Worm (Caenorhabditis elegans) whole organism, L2 larva: ENCODE measurements around the gene ZK1320.11.

ENCODE experiments used
- C34F6.9 ChIP-seq: fragments of 150-350 bp; optimal IDR thresholded peaks from 2 replicates; lab custom pipeline; 2014; ENCODE audit warnings: missing biosample characterization, missing genetic modification characterization
- F13H6.1 ChIP-seq: sonication (generic microtip); optimal IDR thresholded peaks from 2 replicates; lab custom pipeline; 2016; ENCODE audit warnings: missing genetic modification characterization, missing compliant biosample characterization
- Y55F3AM.14 ChIP-seq: fragments of 200-800 bp; sonication (Bioruptor generic); optimal IDR thresholded peaks from 2 replicates; lab custom pipeline; 2018; ENCODE audit warnings: mild to moderate bottlenecking, missing genetic modification characterization, missing compliant biosample characterization
- ZK546.5 ChIP-seq: sonication (generic microtip); optimal IDR thresholded peaks from 2 replicates; lab custom pipeline; 2017; ENCODE audit warnings: missing biosample characterization, missing genetic modification characterization
- aly-2 ChIP-seq: fragments of 150-350 bp; optimal IDR thresholded peaks from 2 replicates; lab custom pipeline; 2014; ENCODE audit warnings: missing biosample characterization, missing genetic modification characterization
- ama-1 ChIP-seq: fragments of 150-350 bp; optimal IDR thresholded peaks from 2 replicates; lab custom pipeline; 2018; ENCODE audit warnings: inconsistent platforms
- blmp-1 ChIP-seq: sonication (generic microtip); optimal IDR thresholded peaks from 2 replicates; lab custom pipeline; 2017; ENCODE audit warnings: missing genetic modification characterization, mild to moderate bottlenecking, missing compliant biosample characterization, antibody characterized with exemption, moderate library complexity; ENCODE audit not compliant: insufficient read depth
- ceh-16 ChIP-seq: fragments of 150-350 bp; optimal IDR thresholded peaks from 2 replicates; lab custom pipeline; 2014; ENCODE audit warnings: missing biosample characterization, missing genetic modification characterization
- crh-2 ChIP-seq: sonication (generic microtip); optimal IDR thresholded peaks from 2 replicates; lab custom pipeline; 2017; ENCODE audit warnings: missing biosample characterization, missing genetic modification characterization
- dmd-4 ChIP-seq: sonication (generic microtip); optimal IDR thresholded peaks from 2 replicates; lab custom pipeline; 2017; ENCODE audit warnings: missing biosample characterization, missing genetic modification characterization
- egl-27 ChIP-seq: sonication (generic microtip); optimal IDR thresholded peaks from 3 replicates; lab custom pipeline; 2017; ENCODE audit warnings: missing biosample characterization, missing genetic modification reagents, missing genetic modification characterization
- elt-1 ChIP-seq: fragments of 150-350 bp; optimal IDR thresholded peaks from 2 replicates; lab custom pipeline; 2014; ENCODE audit warnings: missing biosample characterization, missing genetic modification characterization
- elt-3 ChIP-seq: sonication (generic microtip); optimal IDR thresholded peaks from 2 replicates; lab custom pipeline; 2017; ENCODE audit warnings: missing biosample characterization, missing genetic modification characterization
- fos-1 ChIP-seq: fragments of 150-350 bp; optimal IDR thresholded peaks from 2 replicates; lab custom pipeline; 2014; ENCODE audit warnings: missing biosample characterization, missing genetic modification characterization
- gmeb-1 ChIP-seq: fragments of 150-350 bp; optimal IDR thresholded peaks from 2 replicates; lab custom pipeline; 2014; ENCODE audit warnings: missing biosample characterization, missing genetic modification characterization
- lin-11 ChIP-seq: fragments of 150-350 bp; sonication (generic microtip); optimal IDR thresholded peaks from 2 replicates; lab custom pipeline; 2014; ENCODE audit warnings: missing biosample characterization, missing genetic modification characterization, inconsistent platforms, mixed read lengths
- lin-13 ChIP-seq: fragments of 150-350 bp; optimal IDR thresholded peaks from 2 replicates; lab custom pipeline; 2014; ENCODE audit warnings: missing biosample characterization, missing genetic modification reagents, missing genetic modification characterization
- lin-39 ChIP-seq: fragments of 150-350 bp; optimal IDR thresholded peaks from 2 replicates; lab custom pipeline; 2014; ENCODE audit warnings: missing biosample characterization, missing genetic modification reagents, missing genetic modification characterization
- lsy-2 ChIP-seq, 2 experiments: fragments of 150-350 bp in 1 of 2; sonication (generic microtip) in 1 of 2; optimal IDR thresholded peaks; 2 replicates each; lab custom pipeline; 2014 to 2017; ENCODE audit warnings: missing biosample characterization in 2 of 2, missing genetic modification characterization in 2 of 2
- mbf-1 ChIP-seq: sonication (generic microtip); optimal IDR thresholded peaks from 2 replicates; lab custom pipeline; 2017; ENCODE audit warnings: missing biosample characterization, missing genetic modification characterization
- nhr-10 ChIP-seq: sonication (generic microtip); optimal IDR thresholded peaks from 2 replicates; lab custom pipeline; 2017; ENCODE audit warnings: missing biosample characterization, missing genetic modification characterization
- nhr-11 ChIP-seq: fragments of 150-350 bp; optimal IDR thresholded peaks from 2 replicates; lab custom pipeline; 2014; ENCODE audit warnings: missing biosample characterization, missing genetic modification characterization
- nhr-12 ChIP-seq: fragments of 150-350 bp; optimal IDR thresholded peaks from 2 replicates; lab custom pipeline; 2014; ENCODE audit warnings: missing biosample characterization, missing genetic modification characterization
- nhr-129 ChIP-seq: fragments of 150-350 bp; optimal IDR thresholded peaks from 2 replicates; lab custom pipeline; 2014; ENCODE audit warnings: missing biosample characterization, missing genetic modification characterization
- nhr-25 ChIP-seq: fragments of 150-350 bp; sonication (generic microtip); optimal IDR thresholded peaks from 3 replicates; lab custom pipeline; 2014; ENCODE audit warnings: missing biosample characterization, missing genetic modification characterization
- nhr-6 ChIP-seq: fragments of 150-350 bp; optimal IDR thresholded peaks from 2 replicates; lab custom pipeline; 2014; ENCODE audit warnings: missing biosample characterization, missing genetic modification characterization
- nhr-77 ChIP-seq: fragments of 150-350 bp; optimal IDR thresholded peaks from 2 replicates; lab custom pipeline; 2014; ENCODE audit warnings: missing biosample characterization, missing genetic modification characterization
- peb-1 ChIP-seq: fragments of 150-350 bp; optimal IDR thresholded peaks from 2 replicates; lab custom pipeline; 2014; ENCODE audit warnings: missing biosample characterization, missing genetic modification characterization
- sem-4 ChIP-seq: fragments of 150-350 bp; optimal IDR thresholded peaks from 2 replicates; lab custom pipeline; 2014; ENCODE audit warnings: missing biosample characterization, missing genetic modification reagents, missing genetic modification characterization
- sma-9 ChIP-seq, 2 experiments: fragments of 150-350 bp in 1 of 2; sonication (generic microtip) in 1 of 2; optimal IDR thresholded peaks; 2 replicates each; lab custom pipeline; 2014 to 2016; ENCODE audit warnings: missing genetic modification characterization in 2 of 2, mild to moderate bottlenecking in 1 of 2, missing biosample characterization in 1 of 2, missing compliant biosample characterization in 1 of 2, missing genetic modification reagents in 1 of 2, moderate library complexity in 1 of 2
- unc-39 ChIP-seq: fragments of 150-350 bp; optimal IDR thresholded peaks from 2 replicates; lab custom pipeline; 2014; ENCODE audit warnings: missing biosample characterization, missing genetic modification characterization
- unc-55 ChIP-seq: fragments of 150-350 bp; sonication (generic microtip); optimal IDR thresholded peaks from 3 replicates; lab custom pipeline; 2014; ENCODE audit warnings: missing biosample characterization, missing genetic modification reagents, missing genetic modification characterization
- unc-62 ChIP-seq: fragments of 150-350 bp; optimal IDR thresholded peaks from 2 replicates; lab custom pipeline; 2014; ENCODE audit warnings: missing biosample characterization, missing genetic modification reagents, missing genetic modification characterization
- zag-1 ChIP-seq: fragments of 150-350 bp; optimal IDR thresholded peaks from 2 replicates; lab custom pipeline; 2014; ENCODE audit warnings: missing biosample characterization, missing genetic modification characterization
- ztf-1 ChIP-seq: fragments of 200-800 bp; sonication (Bioruptor generic); conservative IDR thresholded peaks from 2 replicates; pipeline ENCODE4 v1.3.6; 2022; ENCODE audit warnings: missing genetic modification characterization, missing compliant biosample characterization
- ztf-4 ChIP-seq: fragments of 150-350 bp; optimal IDR thresholded peaks from 2 replicates; lab custom pipeline; 2014; ENCODE audit warnings: missing biosample characterization, missing genetic modification characterization

Gene ZK1320.11

ce11 chrII:9671308-9671707 is 3.9 kb downstream of the ZK1320.11 start, which contains the start of gene ZK1320.7:
ZK1320.7 (plus strand) TSS chrII:9671608.
- no peak for TF ChIP-seq sma-9 (GFP tag; optimal IDR thresholded peaks at IDR 0.05; lab: Kevin White, UChicago)
- TF ChIP-seq sma-9 (tag; optimal IDR thresholded peaks at IDR 0.05; lab: Kevin White, UChicago), result no peak
- TF ChIP-seq ZK546.5 (tag; lab: Kevin White, UChicago), result no peak
- TF ChIP-seq lsy-2 (tag; optimal IDR thresholded peaks at IDR 0.05; lab: Kevin White, UChicago), result no peak
- TF ChIP-seq nhr-6 (tag; lab: Kevin White, UChicago), result no peak
- TF ChIP-seq dmd-4 (tag; lab: Kevin White, UChicago), result no peak
- TF ChIP-seq elt-3 (tag; lab: Kevin White, UChicago), result no peak
- TF ChIP-seq nhr-10 (tag; lab: Kevin White, UChicago), result no peak
- TF ChIP-seq unc-62 (GFP tag; lab: Kevin White, UChicago), result no peak
- TF ChIP-seq Y55F3AM.14 (GFP tag; lab: Kevin White, UChicago), result no peak

ce11 chrII:9674678-9675077 is 7.3 kb downstream of the ZK1320.11 start, which contains the start of gene arc-1:
arc-1 (plus strand) TSS chrII:9674978.
- TF ChIP-seq blmp-1 (tag; lab: Kevin White, UChicago) (no peak), mbf-1 (no peak), ama-1 (lab: Kevin White, UChicago) (no peak), ztf-4 (tag; lab: Kevin White, UChicago) (no peak), nhr-11 (tag; lab: Kevin White, UChicago) (no peak), fos-1 (tag; lab: Kevin White, UChicago) (no peak), lsy-2 (tag; optimal IDR thresholded peaks at IDR 0.05; lab: Kevin White, UChicago) (no peak), nhr-77 (no peak), Y55F3AM.14 (GFP tag; lab: Kevin White, UChicago) (no peak), lin-39 (tag; lab: Kevin White, UChicago) (no peak), ztf-1 (GFP tag; lab: Robert Waterston, UW) (no peak), zag-1 (tag; lab: Kevin White, UChicago) (no peak)
- TF ChIP-seq, all 48 proteins: peak for 0

ce11 chrII:9677470-9677869 is 10.0 kb downstream of the ZK1320.11 start:
- TF ChIP-seq peb-1 (tag; lab: Kevin White, UChicago) (no peak), mbf-1 (no peak), F13H6.1 (tag; lab: Kevin White, UChicago) (no peak), egl-27 (tag; lab: Kevin White, UChicago) (no peak), fos-1 (tag; lab: Kevin White, UChicago) (peak; percentile 40), crh-2 (peak; percentile 50)

- TF ChIP-seq gmeb-1, result no peak
- peak; percentile 34 for TF ChIP-seq C34F6.9 (tag; lab: Kevin White, UChicago)
- TF ChIP-seq nhr-10 (tag; lab: Kevin White, UChicago), result no peak
- TF ChIP-seq crh-2, result no peak
- no peak for TF ChIP-seq unc-39 (tag; lab: Kevin White, UChicago)
- TF ChIP-seq ztf-4 (tag; lab: Kevin White, UChicago), result no peak
- no peak for TF ChIP-seq fos-1 (tag; lab: Kevin White, UChicago)
- TF ChIP-seq zag-1 (tag; lab: Kevin White, UChicago), result no peak
- TF ChIP-seq elt-3 (tag; lab: Kevin White, UChicago), result no peak
- TF ChIP-seq lin-11 (tag; lab: Kevin White, UChicago), result no peak
- peak; percentile 65 for TF ChIP-seq unc-55 (GFP tag; lab: Kevin White, UChicago)
- TF ChIP-seq nhr-25, result no peak
- TF ChIP-seq sem-4 (tag; lab: Kevin White, UChicago), result no peak
- no peak for TF ChIP-seq aly-2 (tag; lab: Kevin White, UChicago)
- TF ChIP-seq blmp-1 (tag; lab: Kevin White, UChicago), result no peak
Measured at ce11 chrII:9679842-9680241, 12.4 kb downstream of the ZK1320.11 start.

- no peak for TF ChIP-seq lin-13 (GFP tag; lab: Kevin White, UChicago)
- no peak for TF ChIP-seq nhr-129 (tag; lab: Kevin White, UChicago)
- TF ChIP-seq gmeb-1, result no peak
- no peak for TF ChIP-seq ztf-4 (tag; lab: Kevin White, UChicago)
- TF ChIP-seq sma-9 (GFP tag; optimal IDR thresholded peaks at IDR 0.05; lab: Kevin White, UChicago), result no peak
- TF ChIP-seq sma-9 (tag; optimal IDR thresholded peaks at IDR 0.05; lab: Kevin White, UChicago), result no peak
- no peak for TF ChIP-seq sem-4 (tag; lab: Kevin White, UChicago)
- TF ChIP-seq nhr-12 (tag; lab: Kevin White, UChicago), result no peak
- no peak for TF ChIP-seq elt-1 (tag; lab: Kevin White, UChicago)
- TF ChIP-seq ceh-16 (tag; lab: Kevin White, UChicago), result no peak
- no peak for TF ChIP-seq lsy-2 (tag; optimal IDR thresholded peaks at IDR 0.05; lab: Kevin White, UChicago)
- TF ChIP-seq crh-2, result no peak
- TF ChIP-seq nhr-10 (tag; lab: Kevin White, UChicago), result no peak
- TF ChIP-seq, all 48 proteins: peak for 0
Measured at ce11 chrII:9680493-9680892, 13.1 kb downstream of the ZK1320.11 start, which contains the start of gene ZK1320.13. ZK1320.13 (plus strand) TSS chrII:9680793.
